Worm (Caenorhabditis elegans) whole organism, L4 larva: ENCODE results near the gene C37C3.12.

ENCODE experiments used
- nhr-28 ChIP-seq: fragments of 150-350 bp; optimal IDR thresholded peaks from 2 replicates; lab custom pipeline; 2014; ENCODE audit warnings: missing biosample characterization, missing genetic modification characterization
- skn-1 ChIP-seq: fragments of 150-350 bp; optimal IDR thresholded peaks from 2 replicates; lab custom pipeline; 2014; ENCODE audit warnings: missing biosample characterization, missing genetic modification characterization

DNA sequence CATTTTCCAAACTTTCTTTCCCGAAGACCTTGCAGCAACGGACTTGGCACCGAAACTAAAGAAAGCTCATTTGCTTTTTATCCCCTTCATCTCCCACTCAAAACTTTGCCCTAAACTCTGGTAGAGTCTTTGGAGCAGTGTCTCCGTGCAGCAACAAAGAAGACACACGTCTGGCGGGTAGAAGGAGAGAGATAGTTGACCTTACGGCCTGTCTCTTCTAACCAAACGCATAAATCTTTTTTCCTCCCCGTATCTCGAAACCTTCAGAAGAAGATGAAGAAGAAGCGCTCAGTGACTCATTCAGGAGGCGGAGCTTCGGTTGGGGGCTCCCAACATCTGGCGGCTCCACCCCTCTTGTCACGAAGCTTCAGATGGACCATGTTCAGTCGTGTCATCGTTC lies 13.0 kb downstream of the C37C3.12 start:
- TF ChIP-seq nhr-28 (tag; lab: Kevin White, UChicago) (no peak), skn-1 (tag; lab: Kevin White, UChicago) (no peak)
